Fruit fly (Drosophila melanogaster): ENCODE measurements around the gene Duba.

DNA sequence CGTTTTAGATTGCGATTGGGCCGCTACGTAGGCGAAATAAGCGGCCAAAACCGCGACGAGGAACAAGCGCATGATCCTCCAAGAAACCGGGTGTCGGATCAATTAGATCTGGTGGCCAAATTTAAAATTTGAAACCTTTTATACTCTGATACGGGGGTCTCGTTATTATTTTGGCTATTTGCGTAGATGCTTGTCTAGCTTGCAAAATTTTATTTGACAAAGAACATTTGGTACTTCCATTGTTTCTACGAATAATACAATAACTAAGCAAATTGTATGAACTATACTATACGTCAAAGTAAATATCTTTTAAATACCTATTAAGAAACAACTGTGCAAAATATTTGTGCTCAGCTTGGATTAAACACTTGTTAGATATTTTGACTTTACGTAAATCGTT, 10.7 kb upstream of the Duba start, which contains the start of gene Muc68Ca:
- TF ChIP-seq Mio (GFP tag; optimal IDR thresholded peaks at IDR 0.05): no peak
- TF ChIP-seq psq (GFP tag; optimal IDR thresholded peaks at IDR 0.05): no peak
- no peak for TF ChIP-seq N (GFP tag; optimal IDR thresholded peaks at IDR 0.05)
- TF ChIP-seq br (GFP tag; optimal IDR thresholded peaks at IDR 0.05): no peak
- no peak for TF ChIP-seq Hr78 (GFP tag; optimal IDR thresholded peaks at IDR 0.05)
- no peak for TF ChIP-seq fru (GFP tag; optimal IDR thresholded peaks at IDR 0.05)
- no peak for TF ChIP-seq jim (GFP tag; optimal IDR thresholded peaks at IDR 0.05)
